Comparison of ENCODE assay signal across 5 fruit fly cellular contexts in the genomic region with DNA sequence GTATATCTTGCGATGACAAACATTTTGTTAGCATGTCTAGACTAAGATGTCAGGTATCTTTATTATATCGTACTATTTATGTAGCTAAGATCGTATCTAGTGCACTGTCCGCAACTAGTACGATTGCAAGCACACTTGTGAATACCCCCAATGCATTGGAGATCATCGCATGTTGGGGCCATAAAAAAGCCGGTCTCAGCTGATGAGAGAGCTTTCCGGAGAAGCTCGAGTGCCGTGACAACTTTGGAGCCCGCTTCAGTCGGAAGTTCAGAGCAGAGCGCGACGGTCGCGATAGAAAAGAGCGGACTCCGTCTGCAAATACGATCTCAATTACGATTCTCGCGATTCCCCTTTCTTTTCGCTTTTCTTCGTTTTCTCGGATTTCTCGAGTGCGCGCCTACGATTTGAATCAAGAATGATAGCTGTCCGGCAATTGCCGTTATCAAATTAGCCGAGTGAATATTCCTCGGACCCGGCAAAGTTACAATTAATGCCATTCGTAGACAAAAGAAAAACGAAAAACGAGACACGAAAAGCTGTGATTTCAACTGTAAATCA.
TF ChIP-seq lines count a peak whose summit lies in the region.

No protein-coding gene starts in this region.

- TF ChIP-seq CTCF in whole organism, embryonic (GFP tag; optimal IDR thresholded peaks at IDR 0.05; lab: Kevin White, UChicago): no peak

TF ChIP-seq in whole organism, adult, 20 proteins besides CTCF, POLR2A, EP300 and RAD21:
- peak; percentile 88 for TF ChIP-seq pad (GFP tag; optimal IDR thresholded peaks at IDR 0.05; lab: Kevin White, UChicago)
- TF ChIP-seq bab1 (GFP tag; optimal IDR thresholded peaks at IDR 0.05; lab: Kevin White, UChicago): peak; percentile 37
- no peak for TF ChIP-seq toe (GFP tag; optimal IDR thresholded peaks at IDR 0.05; lab: Kevin White, UChicago)
TF ChIP-seq in whole organism, adult: peak in this region for 2.

TF ChIP-seq in whole organism, embryonic, 481 proteins besides CTCF, POLR2A, EP300 and RAD21:
- no peak for TF ChIP-seq CG34376 (GFP tag; optimal IDR thresholded peaks at IDR 0.05; lab: Kevin White, UChicago)
- no peak for TF ChIP-seq CG9215 (GFP tag; IDR thresholded peaks at IDR 0.05; lab: Robert Waterston, UW)
- TF ChIP-seq ken (GFP tag; IDR thresholded peaks at IDR 0.05; lab: Robert Waterston, UW): no peak
- no peak for TF ChIP-seq prd (optimal IDR thresholded peaks at IDR 0.05; lab: Kevin White, UChicago)
- TF ChIP-seq prd (GFP tag; IDR thresholded peaks at IDR 0.05; lab: Robert Waterston, UW): no peak
- TF ChIP-seq Atf3 (GFP tag; optimal IDR thresholded peaks at IDR 0.05; lab: Kevin White, UChicago): no peak
- TF ChIP-seq wek (GFP tag; optimal IDR thresholded peaks at IDR 0.05; lab: Kevin White, UChicago): peak; percentile 86
- 0 out of 2 replicates have a peak, but pooled peaks have one; percentile 24 for TF ChIP-seq sna (GFP tag; IDR thresholded peaks at IDR 0.05; lab: Robert Waterston, UW; ENCODE audit: partially characterized antibody)
- TF ChIP-seq CG1233 (GFP tag; optimal IDR thresholded peaks at IDR 0.05; lab: Kevin White, UChicago): no peak
- no peak for TF ChIP-seq CG14014 (GFP tag; IDR thresholded peaks at IDR 0.05; lab: Robert Waterston, UW)
- TF ChIP-seq Trl (optimal IDR thresholded peaks at IDR 0.05; lab: Kevin White, UChicago): peak; percentile 22 to 25
- TF ChIP-seq Trl (GFP tag; optimal IDR thresholded peaks at IDR 0.05; lab: Kevin White, UChicago): no peak
- TF ChIP-seq scrt (GFP tag; optimal IDR thresholded peaks at IDR 0.05; lab: Kevin White, UChicago): no peak
- no peak for TF ChIP-seq CG7357 (GFP tag; IDR thresholded peaks at IDR 0.05; lab: Robert Waterston, UW)
- TF ChIP-seq CG13287 (GFP tag; IDR thresholded peaks at IDR 0.05; lab: Robert Waterston, UW; ENCODE audit: partially characterized antibody): peak; percentile 40; the same call in 1 of the 2 replicates
- TF ChIP-seq Jarid2 (GFP tag; optimal IDR thresholded peaks at IDR 0.05; lab: Kevin White, UChicago): peak; percentile 36
- 0 out of 4 replicates have a peak, but pooled peaks have one; percentile 33 for TF ChIP-seq chinmo (GFP tag; IDR thresholded peaks at IDR 0.05; lab: Robert Waterston, UW; ENCODE audit: partially characterized antibody)

TF ChIP-seq in whole organism, prepupa, 60 proteins besides CTCF, POLR2A, EP300 and RAD21 (continues in another document):
- TF ChIP-seq CG10669 (GFP tag; optimal IDR thresholded peaks at IDR 0.05; lab: Kevin White, UChicago): no peak
- TF ChIP-seq CG11294 (GFP tag; IDR thresholded peaks at IDR 0.05; lab: Robert Waterston, UW): no peak
- TF ChIP-seq CG8119 (GFP tag; IDR thresholded peaks at IDR 0.05; lab: Robert Waterston, UW): no peak
- TF ChIP-seq CG31627 (GFP tag; optimal IDR thresholded peaks at IDR 0.05; lab: Kevin White, UChicago): no peak
- peak; percentile 4 for TF ChIP-seq net (GFP tag; optimal IDR thresholded peaks at IDR 0.05; lab: Kevin White, UChicago)
- TF ChIP-seq Blimp-1 (GFP tag; optimal IDR thresholded peaks at IDR 0.05; lab: Kevin White, UChicago): no peak
- TF ChIP-seq Ets21C (GFP tag; optimal IDR thresholded peaks at IDR 0.05; lab: Kevin White, UChicago): no peak
- TF ChIP-seq ss (GFP tag; optimal IDR thresholded peaks at IDR 0.05; lab: Kevin White, UChicago): no peak
- TF ChIP-seq lz (GFP tag; optimal IDR thresholded peaks at IDR 0.05; lab: Kevin White, UChicago): no peak
- TF ChIP-seq Eip78C (GFP tag; lab: Kevin White, UChicago): no peak
- TF ChIP-seq CG15336 (GFP tag; IDR thresholded peaks at IDR 0.05; lab: Robert Waterston, UW): peak; percentile 42; the same call in 1 of the 2 replicates
- no peak for TF ChIP-seq Smox (GFP tag; optimal IDR thresholded peaks at IDR 0.05; lab: Kevin White, UChicago)
- TF ChIP-seq Hr38 (GFP tag; optimal IDR thresholded peaks at IDR 0.05; lab: Kevin White, UChicago): no peak
- no peak for TF ChIP-seq Lpt (GFP tag; optimal IDR thresholded peaks at IDR 0.05; lab: Kevin White, UChicago)
- no peak for TF ChIP-seq CG7368 (GFP tag; optimal IDR thresholded peaks at IDR 0.05; lab: Kevin White, UChicago)
- no peak for TF ChIP-seq CG8632 (GFP tag; optimal IDR thresholded peaks at IDR 0.05; lab: Kevin White, UChicago)
- no peak for TF ChIP-seq Ets96B (tag; optimal IDR thresholded peaks at IDR 0.05; lab: Kevin White, UChicago)
- no peak for TF ChIP-seq dsx (GFP tag; optimal IDR thresholded peaks at IDR 0.05; lab: Kevin White, UChicago; ENCODE audit: poor library complexity, severe bottlenecking)
- no peak for TF ChIP-seq eg (GFP tag; IDR thresholded peaks at IDR 0.05; lab: Robert Waterston, UW)
- TF ChIP-seq CG10631 (GFP tag; optimal IDR thresholded peaks at IDR 0.05; lab: Kevin White, UChicago): no peak
- TF ChIP-seq OdsH (GFP tag; optimal IDR thresholded peaks at IDR 0.05; lab: Kevin White, UChicago): no peak
- TF ChIP-seq CG3032 (tag; optimal IDR thresholded peaks at IDR 0.05; lab: Kevin White, UChicago): no peak
- peak; percentile 74 for TF ChIP-seq CG1621 (tag; optimal IDR thresholded peaks at IDR 0.05; lab: Kevin White, UChicago)

TF ChIP-seq in whole organism, pupa, 21 proteins besides CTCF, POLR2A, EP300 and RAD21:
- TF ChIP-seq CG4496 (GFP tag; IDR thresholded peaks at IDR 0.05; lab: Robert Waterston, UW) (peak; percentile 83), fd96Ca (GFP tag; IDR thresholded peaks at IDR 0.05; lab: Robert Waterston, UW) (peak; percentile 29; the same call in 1 of the 3 replicates), CG34367 (tag; optimal IDR thresholded peaks at IDR 0.05; lab: Kevin White, UChicago) (no peak)

TF ChIP-seq in whole organism, wandering third instar larva, 38 proteins besides CTCF, POLR2A, EP300 and RAD21:
- TF ChIP-seq brk (GFP tag; optimal IDR thresholded peaks at IDR 0.05; lab: Kevin White, UChicago) (no peak), Vsx2 (GFP tag; optimal IDR thresholded peaks at IDR 0.05; lab: Kevin White, UChicago; ENCODE audit: partially characterized antibody) (peak; percentile 37), fru (GFP tag; optimal IDR thresholded peaks at IDR 0.05; lab: Kevin White, UChicago) (peak; percentile 17), Jra (GFP tag; optimal IDR thresholded peaks at IDR 0.05; lab: Kevin White, UChicago) (no peak), Dif (GFP tag; optimal IDR thresholded peaks at IDR 0.05; lab: Kevin White, UChicago; ENCODE audit: partially characterized antibody) (peak; percentile 57), h (GFP tag; optimal IDR thresholded peaks at IDR 0.05; lab: Kevin White, UChicago) (peak; percentile 22), Hr78 (GFP tag; optimal IDR thresholded peaks at IDR 0.05; lab: Kevin White, UChicago) (no peak), psq (GFP tag; optimal IDR thresholded peaks at IDR 0.05; lab: Kevin White, UChicago) (peak; percentile 51)
